Worm (Caenorhabditis elegans) whole organism, L4/young adult: ENCODE measurements around the gene paqr-1.

Experiments used
- W03F9.2 ChIP-seq: fragments of 150-350 bp; optimal IDR thresholded peaks from 2 replicates; lab custom pipeline; 2014; ENCODE audit warnings: missing biosample characterization, missing genetic modification characterization
- dao-5 ChIP-seq: sonication (generic microtip); optimal IDR thresholded peaks from 2 replicates; lab custom pipeline; 2016; ENCODE audit warnings: missing genotype, missing genetic modification characterization, moderate library complexity, missing compliant biosample characterization
- him-1 ChIP-seq: sonication (generic microtip); optimal IDR thresholded peaks from 2 replicates; lab custom pipeline; 2016; ENCODE audit warnings: missing genotype, missing genetic modification reagents, missing genetic modification characterization, missing compliant biosample characterization

paqr-1 gene

ce11 chrIV:6588080-6588613 lies 32.9 kb upstream of the paqr-1 start:
- no peak for TF ChIP-seq W03F9.2

- no peak for TF ChIP-seq dao-5 (tag; lab: Kevin White, UChicago)
- TF ChIP-seq him-1 (tag; lab: Kevin White, UChicago) = peak; percentile 27
- peak; percentile 92 for TF ChIP-seq W03F9.2
Observed at ce11 chrIV:6585397-6585921, 30.2 kb upstream of the paqr-1 start, which contains the start of the genes F38A5.2 and dnj-11. TSS of gene F38A5.2 (minus strand) at chrIV:6585400. TSS of gene dnj-11 (plus strand) at chrIV:6585871.

- TF ChIP-seq him-1 (tag; lab: Kevin White, UChicago) (no peak), W03F9.2 (no peak), dao-5 (tag; lab: Kevin White, UChicago) (no peak)
Observed at ce11 chrIV:6582604-6583003, 27.4 kb upstream of the paqr-1 start, which contains the start of gene odr-8. TSS of gene odr-8 (minus strand) at chrIV:6582704.

ce11 chrIV:6581658-6582057 lies 26.4 kb upstream of the paqr-1 start:
- TF ChIP-seq him-1 (tag; lab: Kevin White, UChicago) (no peak), dao-5 (tag; lab: Kevin White, UChicago) (no peak), W03F9.2 (no peak)

- TF ChIP-seq dao-5 (tag; lab: Kevin White, UChicago) (no peak), W03F9.2 (no peak), him-1 (tag; lab: Kevin White, UChicago) (no peak)
Observed at ce11 chrIV:6577914-6578313, 22.7 kb upstream of the paqr-1 start, which contains the start of gene C43G2.3. TSS of gene C43G2.3 (plus strand) at chrIV:6578214.

ce11 chrIV:6576728-6577101 lies 21.5 kb upstream of the paqr-1 start:
- no peak for TF ChIP-seq him-1 (tag; lab: Kevin White, UChicago)
- no peak for TF ChIP-seq dao-5 (tag; lab: Kevin White, UChicago)
- TF ChIP-seq W03F9.2 = no peak

ce11 chrIV:6575959-6576727 lies 20.9 kb upstream of the paqr-1 start:
- TF ChIP-seq him-1 (tag; lab: Kevin White, UChicago) (no peak), W03F9.2 (no peak), dao-5 (tag; lab: Kevin White, UChicago) (no peak)

ce11 chrIV:6574343-6574742 lies 19.1 kb upstream of the paqr-1 start:
- TF ChIP-seq dao-5 (tag; lab: Kevin White, UChicago) (no peak), him-1 (tag; lab: Kevin White, UChicago) (no peak), W03F9.2 (no peak)

- TF ChIP-seq him-1 (tag; lab: Kevin White, UChicago) (no peak), dao-5 (tag; lab: Kevin White, UChicago) (no peak), W03F9.2 (no peak)
Observed at ce11 chrIV:6572655-6573054, 17.4 kb upstream of the paqr-1 start.

ce11 chrIV:6572238-6572637 lies 17.0 kb upstream of the paqr-1 start, which contains the start of gene bicd-1:
TSS of gene bicd-1 (minus strand) at chrIV:6572338.
- no peak for TF ChIP-seq dao-5 (tag; lab: Kevin White, UChicago)
- TF ChIP-seq him-1 (tag; lab: Kevin White, UChicago) = no peak
- TF ChIP-seq W03F9.2 = no peak

- TF ChIP-seq him-1 (tag; lab: Kevin White, UChicago) (no peak), W03F9.2 (no peak), dao-5 (tag; lab: Kevin White, UChicago) (no peak)
Observed at ce11 chrIV:6565605-6566004, 10.4 kb upstream of the paqr-1 start.

ce11 chrIV:6562039-6562438 lies 6.8 kb upstream of the paqr-1 start:
- no peak for TF ChIP-seq dao-5 (tag; lab: Kevin White, UChicago)
- no peak for TF ChIP-seq him-1 (tag; lab: Kevin White, UChicago)
- TF ChIP-seq W03F9.2 = no peak

- TF ChIP-seq W03F9.2 (no peak), dao-5 (tag; lab: Kevin White, UChicago) (no peak), him-1 (tag; lab: Kevin White, UChicago) (no peak)
Observed at ce11 chrIV:6560434-6560833, 5.2 kb upstream of the paqr-1 start, which contains the start of gene best-9. TSS of gene best-9 (plus strand) at chrIV:6560734.

ce11 chrIV:6556624-6557368 lies 1.6 kb upstream of the paqr-1 start, which contains the start of gene try-3:
TSS of gene try-3 (plus strand) at chrIV:6557155.
- peak; percentile 19 for TF ChIP-seq W03F9.2
- peak; percentile 9 for TF ChIP-seq dao-5 (tag; lab: Kevin White, UChicago)
- TF ChIP-seq him-1 (tag; lab: Kevin White, UChicago) = peak; percentile 45
